Worm (Caenorhabditis elegans): ENCODE results near the gene Y39A1A.21.

DNA sequence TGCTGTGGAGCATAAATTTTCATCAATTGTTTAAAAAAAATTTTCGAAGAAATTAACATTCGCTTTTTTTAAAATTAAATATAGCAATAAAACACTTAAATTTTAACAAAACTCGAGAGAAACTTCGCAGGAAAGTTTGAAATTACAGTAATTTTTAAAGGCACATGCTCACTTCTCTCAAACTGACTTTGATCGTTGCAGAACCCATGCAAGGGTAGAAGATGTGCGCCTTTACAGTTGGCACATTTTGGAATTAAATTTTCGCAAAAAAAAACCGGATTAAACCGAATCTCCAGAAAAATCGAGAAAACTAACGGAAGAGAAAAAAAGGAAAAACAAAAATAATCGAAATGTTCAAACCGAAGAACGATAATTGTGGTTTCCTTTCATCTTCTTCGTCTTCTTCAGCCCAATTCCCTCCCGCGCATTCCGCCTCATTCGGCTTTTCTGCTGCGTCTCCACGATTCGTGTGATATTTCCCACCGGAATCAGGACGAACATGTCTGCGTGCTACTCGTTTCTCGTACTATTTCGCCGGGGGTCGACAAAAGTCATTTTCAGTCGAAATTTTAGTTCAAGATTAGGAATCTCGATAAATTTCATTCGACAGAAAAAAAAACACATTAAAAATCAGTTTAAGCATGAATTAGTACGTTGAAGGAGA, 29.6 kb upstream of the Y39A1A.21 start:
- no peak for TF ChIP-seq sem-2 (GFP tag; optimal IDR thresholded peaks at IDR 0.05)
- no peak for TF ChIP-seq nhr-2 (tag; optimal IDR thresholded peaks at IDR 0.05)
- no peak for TF ChIP-seq mls-2 (tag; optimal IDR thresholded peaks at IDR 0.05)
- no peak for TF ChIP-seq nhr-237 (tag; optimal IDR thresholded peaks at IDR 0.05)
- no peak for TF ChIP-seq snpc-4 (tag; optimal IDR thresholded peaks at IDR 0.05)

Measured in whole organism, mixed stage, embryonic.